Fruit fly (Drosophila melanogaster) whole organism, pupa: ENCODE data around the gene eIF3h.

ENCODE experiments used
- CG12605 ChIP-seq: fragments of 200-800 bp; sonication (Bioruptor generic); IDR thresholded peaks from 2 replicates; pipeline ENCODE4 v1.3.6; 2022; ENCODE audit warnings: missing biosample characterization, missing genetic modification characterization
- CG15710 ChIP-seq: fragments of 200-800 bp; sonication (Bioruptor generic); optimal IDR thresholded peaks from 2 replicates; lab custom pipeline; 2018; ENCODE audit warnings: missing biosample characterization, mild to moderate bottlenecking, missing genetic modification characterization, moderate library complexity
- CG8159 ChIP-seq: fragments of 200-800 bp; sonication (Bioruptor generic); optimal IDR thresholded peaks from 3 replicates; lab custom pipeline; 2018; ENCODE audit warnings: missing biosample characterization, mild to moderate bottlenecking, missing genetic modification characterization, moderate library complexity

DNA sequence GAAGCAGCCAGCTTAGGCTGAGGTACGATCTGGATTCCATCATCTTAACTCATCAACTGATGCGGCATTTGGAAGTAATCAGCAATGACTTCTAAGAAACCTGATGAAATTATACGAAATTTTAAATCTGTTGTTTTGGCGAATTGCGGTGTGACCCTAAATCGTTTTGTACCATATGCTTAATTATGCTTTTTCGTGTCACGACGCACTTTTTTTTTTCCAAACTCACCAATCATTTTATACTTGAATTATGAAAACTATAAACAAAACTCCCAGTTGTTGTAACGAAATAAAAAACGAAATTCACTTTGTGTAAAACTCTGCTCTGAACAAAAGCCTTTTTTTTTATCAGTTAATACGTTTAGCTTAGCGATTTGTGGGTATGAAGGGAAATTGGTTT is 5.2 kb upstream of the eIF3h start, which contains the start of gene Nepl3:
- no peak for TF ChIP-seq CG12605 (GFP tag; lab: Robert Waterston, UW)
- TF ChIP-seq CG15710 (tag; lab: Kevin White, UChicago), result no peak
- TF ChIP-seq CG8159, result no peak
